Worm (Caenorhabditis elegans) whole organism, young adult: ENCODE measurements around the gene rfl-1.

Experiments
- F39B2.1 ChIP-seq: fragments of 200-800 bp; sonication (Bioruptor generic); IDR thresholded peaks from 2 replicates; pipeline ENCODE4 v1.3.6; 2022; ENCODE audit warnings: missing genetic modification reagents, missing genetic modification characterization, missing compliant biosample characterization
- ama-1 ChIP-seq, 3 experiments: fragments of 150-350 bp in 1 of 3; sonication (generic microtip) in 2 of 3; optimal IDR thresholded peaks; 2 replicates each; lab custom pipeline; 2014 to 2018; ENCODE audit warnings: missing biosample characterization in 2 of 3, missing genetic modification characterization in 2 of 3, missing genetic modification reagents in 2 of 3
- fkh-3 ChIP-seq: sonication (generic microtip); optimal IDR thresholded peaks from 2 replicates; lab custom pipeline; 2016; ENCODE audit warnings: mild to moderate bottlenecking, missing genetic modification characterization, missing compliant biosample characterization
- hmg-1.2 ChIP-seq: fragments of 200-800 bp; sonication (Bioruptor generic); IDR thresholded peaks from 2 replicates; pipeline ENCODE4 v1.3.6; 2022; ENCODE audit warnings: missing genetic modification reagents, missing genetic modification characterization, missing compliant biosample characterization
- nfya-1 ChIP-seq: sonication (generic microtip); optimal IDR thresholded peaks from 2 replicates; lab custom pipeline; 2017; ENCODE audit warnings: antibody characterized with exemption, missing compliant biosample characterization, missing genetic modification characterization, borderline replicate concordance; ENCODE audit not compliant: insufficient read depth
- rec-8 ChIP-seq, 2 experiments: sonication (generic microtip); optimal IDR thresholded peaks; 2 replicates each; lab custom pipeline; 2016; ENCODE audit warnings: mild to moderate bottlenecking in 2 of 2, missing genetic modification characterization in 2 of 2, missing genetic modification reagents in 2 of 2, missing genotype in 2 of 2, missing biosample characterization in 1 of 2, missing compliant biosample characterization in 1 of 2, moderate library complexity in 1 of 2
- snpc-4 ChIP-seq, 5 experiments: fragments of 150-350 bp in 1 of 5; sonication (generic microtip) in 4 of 5; optimal IDR thresholded peaks; 2 replicates each; lab custom pipeline; 2014 to 2018; ENCODE audit warnings: missing genetic modification characterization in 5 of 5, missing biosample characterization in 3 of 5, antibody characterized with exemption in 2 of 5, mild to moderate bottlenecking in 2 of 5, missing compliant biosample characterization in 2 of 5, missing genotype in 2 of 5, moderate library complexity in 2 of 5, missing genetic modification reagents in 1 of 5
- tbx-9 ChIP-seq: sonication (generic microtip); optimal IDR thresholded peaks from 2 replicates; lab custom pipeline; 2016; ENCODE audit warnings: borderline replicate concordance, missing genetic modification characterization, inconsistent platforms, missing compliant biosample characterization
- ztf-18 ChIP-seq: sonication (generic microtip); optimal IDR thresholded peaks from 2 replicates; lab custom pipeline; 2016; ENCODE audit warnings: missing genotype, mild to moderate bottlenecking, missing genetic modification characterization, missing compliant biosample characterization

ce11 chrIII:7019724-7020123 lies 1.3 kb upstream of the rfl-1 start:
- TF ChIP-seq hmg-1.2 (GFP tag; lab: Robert Waterston, UW) (no peak), snpc-4 (GFP tag; optimal IDR thresholded peaks at IDR 0.05; lab: Kevin White, UChicago) (no peak), snpc-4 (tag; optimal IDR thresholded peaks at IDR 0.05; lab: Kevin White, UChicago) (no peak), ama-1 (optimal IDR thresholded peaks at IDR 0.05; lab: Kevin White, UChicago) (no peak), ama-1 (GFP tag; optimal IDR thresholded peaks at IDR 0.05; lab: Kevin White, UChicago) (no peak), ztf-18 (tag; lab: Kevin White, UChicago) (no peak), fkh-3 (tag; lab: Kevin White, UChicago) (no peak), tbx-9 (tag; lab: Kevin White, UChicago) (no peak), rec-8 (tag; optimal IDR thresholded peaks at IDR 0.05; lab: Kevin White, UChicago) (no peak), F39B2.1 (no peak), nfya-1 (tag; lab: Kevin White, UChicago) (no peak)
